Fruit fly (Drosophila melanogaster): ENCODE measurements around the gene yellow-k.

DNA sequence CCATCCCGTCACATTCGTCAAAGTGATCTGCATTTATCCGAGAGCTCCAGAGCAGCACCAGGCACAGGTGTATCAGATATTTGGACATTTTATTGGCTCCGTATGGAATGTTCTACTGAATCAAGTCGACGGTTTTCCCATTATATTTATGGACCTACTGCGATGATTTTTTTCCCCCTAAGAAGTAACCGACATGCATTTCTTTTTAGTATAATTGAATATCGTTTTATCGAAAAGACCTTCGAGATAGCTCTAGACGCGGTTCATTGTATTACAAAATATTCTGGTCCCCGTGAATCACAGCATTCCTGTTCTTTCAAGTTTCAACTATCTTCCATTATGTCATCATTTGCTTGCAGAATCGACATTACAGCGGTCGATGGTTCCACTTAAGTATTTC lies 8.7 kb downstream of the yellow-k start, which contains the start of gene obst-H:
- TF ChIP-seq ttk (GFP tag; IDR thresholded peaks at IDR 0.05) (no peak), odd (GFP tag; optimal IDR thresholded peaks at IDR 0.05) (no peak), CG17359 (tag; optimal IDR thresholded peaks at IDR 0.05) (no peak), CG11456 (GFP tag; IDR thresholded peaks at IDR 0.05) (no peak), pzg (GFP tag; optimal IDR thresholded peaks at IDR 0.05) (no peak), CG7372 (GFP tag; IDR thresholded peaks at IDR 0.05) (no peak)

Data from whole organism, embryonic.